Fruit fly (Drosophila melanogaster) whole organism, prepupa: ENCODE measurements around the gene Tis11.

Experiments used
- Blimp-1 ChIP-seq: fragments of 200-800 bp; sonication (Bioruptor generic); optimal IDR thresholded peaks from 3 replicates; lab custom pipeline; 2017; ENCODE audit warnings: missing biosample characterization, missing genetic modification characterization, mild to moderate bottlenecking, moderate library complexity, missing genetic modification reagents
- CG10631 ChIP-seq: fragments of 200-800 bp; sonication (Bioruptor generic); optimal IDR thresholded peaks from 2 replicates; lab custom pipeline; 2016; ENCODE audit warnings: missing biosample characterization, missing genetic modification characterization
- CG11294 ChIP-seq: fragments of 200-800 bp; sonication (Bioruptor generic); IDR thresholded peaks from 2 replicates; pipeline ENCODE4 v1.3.6; 2022; ENCODE audit warnings: missing biosample characterization, missing genetic modification characterization
- CG11902 ChIP-seq: fragments of 200-800 bp; sonication (Bioruptor generic); optimal IDR thresholded peaks from 3 replicates; lab custom pipeline; 2016; ENCODE audit warnings: missing biosample characterization, missing genetic modification characterization
- CG15336 ChIP-seq: fragments of 200-800 bp; sonication (Bioruptor generic); IDR thresholded peaks from 2 replicates; pipeline ENCODE4 v1.3.6; 2022; ENCODE audit warnings: missing biosample characterization, missing genetic modification characterization
- CG1621 ChIP-seq: fragments of 200-800 bp; sonication (Bioruptor generic); optimal IDR thresholded peaks from 3 replicates; lab custom pipeline; 2018; ENCODE audit warnings: missing biosample characterization, mild to moderate bottlenecking, missing genetic modification characterization
- CG16779 ChIP-seq: fragments of 200-800 bp; sonication (Bioruptor generic); optimal IDR thresholded peaks from 3 replicates; lab custom pipeline; 2017; ENCODE audit warnings: missing biosample characterization, mild to moderate bottlenecking, missing genetic modification characterization
- CG32006 ChIP-seq: fragments of 200-800 bp; sonication (Bioruptor generic); optimal IDR thresholded peaks from 3 replicates; lab custom pipeline; 2017; ENCODE audit warnings: missing biosample characterization, mild to moderate bottlenecking, missing genetic modification characterization
- CG34406 ChIP-seq: fragments of 200-800 bp; sonication (Bioruptor generic); optimal IDR thresholded peaks from 3 replicates; lab custom pipeline; 2016; ENCODE audit warnings: missing biosample characterization, missing genetic modification characterization
- CG6163 ChIP-seq: fragments of 200-800 bp; sonication (Bioruptor generic); IDR thresholded peaks from 3 replicates; pipeline ENCODE4 v1.3.6; 2022; ENCODE audit warnings: missing biosample characterization, missing genetic modification characterization
- CG6276 ChIP-seq: fragments of 200-800 bp; sonication (Bioruptor generic); optimal IDR thresholded peaks from 2 replicates; lab custom pipeline; 2017; ENCODE audit warnings: missing biosample characterization, mild to moderate bottlenecking, missing genetic modification characterization
- CG6792 ChIP-seq: fragments of 200-800 bp; sonication (Bioruptor generic); optimal IDR thresholded peaks from 3 replicates; lab custom pipeline; 2016; ENCODE audit warnings: missing biosample characterization, missing genetic modification characterization
- CG6854 ChIP-seq: fragments of 200-800 bp; sonication (Bioruptor generic); optimal IDR thresholded peaks from 2 replicates; lab custom pipeline; 2017; ENCODE audit warnings: missing biosample characterization, mild to moderate bottlenecking, missing genetic modification characterization
- CG7368 ChIP-seq: fragments of 200-800 bp; sonication (Bioruptor generic); optimal IDR thresholded peaks from 3 replicates; lab custom pipeline; 2016; ENCODE audit warnings: missing biosample characterization, missing genetic modification characterization
- CG8119 ChIP-seq: fragments of 200-800 bp; sonication (Bioruptor generic); IDR thresholded peaks from 3 replicates; pipeline ENCODE4 v1.3.6; 2022; ENCODE audit warnings: missing biosample characterization, missing genetic modification characterization
- CG8319 ChIP-seq: fragments of 200-800 bp; sonication (Bioruptor generic); optimal IDR thresholded peaks from 3 replicates; lab custom pipeline; 2016; ENCODE audit warnings: missing biosample characterization, missing genetic modification characterization
- CG8632 ChIP-seq: fragments of 200-800 bp; sonication (Bioruptor generic); optimal IDR thresholded peaks from 3 replicates; lab custom pipeline; 2016; ENCODE audit warnings: missing biosample characterization, missing genetic modification characterization
- Eip75B ChIP-seq: fragments of 200-800 bp; sonication (Bioruptor generic); optimal IDR thresholded peaks from 3 replicates; lab custom pipeline; 2016; ENCODE audit warnings: missing biosample characterization, missing genetic modification characterization
- Eip93F ChIP-seq: fragments of 200-800 bp; sonication (Bioruptor generic); optimal IDR thresholded peaks from 2 replicates; lab custom pipeline; 2016; ENCODE audit warnings: missing biosample characterization, mild to moderate bottlenecking, missing genetic modification characterization
- Ets21C ChIP-seq: fragments of 200-800 bp; sonication (Bioruptor generic); optimal IDR thresholded peaks from 3 replicates; lab custom pipeline; 2016; ENCODE audit warnings: missing biosample characterization, missing genetic modification characterization
- Gug ChIP-seq: fragments of 200-800 bp; sonication (Bioruptor generic); IDR thresholded peaks from 2 replicates; pipeline ENCODE4 v1.3.6; 2022; ENCODE audit warnings: missing biosample characterization, missing genetic modification characterization
- Hr38 ChIP-seq: sonication (Bioruptor generic); optimal IDR thresholded peaks from 2 replicates; lab custom pipeline; 2016; ENCODE audit warnings: missing biosample characterization, missing genetic modification characterization
- Hr39 ChIP-seq: fragments of 200-800 bp; sonication (Bioruptor generic); optimal IDR thresholded peaks from 2 replicates; lab custom pipeline; 2016; ENCODE audit warnings: missing biosample characterization, missing genetic modification characterization
- Hr4 ChIP-seq: fragments of 200-800 bp; sonication (Bioruptor generic); optimal IDR thresholded peaks from 3 replicates; lab custom pipeline; 2016; ENCODE audit warnings: missing biosample characterization, missing genetic modification characterization
- Lpt ChIP-seq: fragments of 200-800 bp; sonication (Bioruptor generic); optimal IDR thresholded peaks from 3 replicates; lab custom pipeline; 2016; ENCODE audit warnings: missing biosample characterization, missing genetic modification characterization
- Met ChIP-seq: fragments of 200-800 bp; sonication (Bioruptor generic); optimal IDR thresholded peaks from 3 replicates; lab custom pipeline; 2016; ENCODE audit warnings: missing biosample characterization, missing genetic modification characterization
- Smox ChIP-seq: fragments of 200-800 bp; sonication (Bioruptor generic); optimal IDR thresholded peaks from 3 replicates; lab custom pipeline; 2016; ENCODE audit warnings: missing biosample characterization, missing genetic modification characterization
- Sox102F ChIP-seq: fragments of 200-800 bp; sonication (Bioruptor generic); optimal IDR thresholded peaks from 2 replicates; lab custom pipeline; 2016; ENCODE audit warnings: missing biosample characterization, mild to moderate bottlenecking, missing genetic modification characterization
- Sox14 ChIP-seq: fragments of 200-800 bp; sonication (Bioruptor generic); optimal IDR thresholded peaks from 3 replicates; lab custom pipeline; 2016; ENCODE audit warnings: missing biosample characterization, missing genetic modification characterization
- Sox15 ChIP-seq: fragments of 200-800 bp; sonication (Bioruptor generic); optimal IDR thresholded peaks from 3 replicates; lab custom pipeline; 2016; ENCODE audit warnings: missing biosample characterization, missing genetic modification characterization
- achi ChIP-seq: fragments of 200-800 bp; sonication (Bioruptor generic); optimal IDR thresholded peaks from 3 replicates; lab custom pipeline; 2016; ENCODE audit warnings: missing biosample characterization, missing genetic modification characterization
- acj6 ChIP-seq: fragments of 200-800 bp; sonication (Bioruptor generic); optimal IDR thresholded peaks from 3 replicates; lab custom pipeline; 2016; ENCODE audit warnings: missing biosample characterization, missing genetic modification characterization
- dac ChIP-seq: fragments of 200-800 bp; sonication (Bioruptor generic); optimal IDR thresholded peaks from 2 replicates; lab custom pipeline; 2017; ENCODE audit warnings: missing biosample characterization, mild to moderate bottlenecking, missing genetic modification characterization
- dsx ChIP-seq: fragments of 200-800 bp; optimal IDR thresholded peaks from 3 replicates; lab custom pipeline; 2019; ENCODE audit warnings: missing biosample characterization, mild to moderate bottlenecking, missing genetic modification characterization, moderate library complexity; ENCODE audit not compliant: poor library complexity, severe bottlenecking
- eg ChIP-seq: fragments of 200-800 bp; sonication (Bioruptor generic); IDR thresholded peaks from 3 replicates; pipeline ENCODE4 v1.3.6; 2022; ENCODE audit warnings: missing biosample characterization, missing genetic modification characterization
- esn ChIP-seq: fragments of 200-800 bp; sonication (Bioruptor generic); optimal IDR thresholded peaks from 2 replicates; lab custom pipeline; 2016; ENCODE audit warnings: missing biosample characterization, mild to moderate bottlenecking, missing genetic modification characterization, moderate library complexity
- fd59A ChIP-seq: fragments of 200-800 bp; sonication (Bioruptor generic); optimal IDR thresholded peaks from 2 replicates; lab custom pipeline; 2017; ENCODE audit warnings: missing biosample characterization, mild to moderate bottlenecking, missing genetic modification characterization, missing genetic modification reagents
- fd85E ChIP-seq: fragments of 200-800 bp; sonication (Bioruptor generic); optimal IDR thresholded peaks from 3 replicates; lab custom pipeline; 2016; ENCODE audit warnings: missing biosample characterization, missing genetic modification characterization
- fkh ChIP-seq: fragments of 200-800 bp; sonication (Bioruptor generic); optimal IDR thresholded peaks from 3 replicates; lab custom pipeline; 2017; ENCODE audit warnings: missing biosample characterization, mild to moderate bottlenecking, missing genetic modification characterization, moderate library complexity
- lz ChIP-seq: fragments of 200-800 bp; sonication (Bioruptor generic); optimal IDR thresholded peaks from 3 replicates; lab custom pipeline; 2016; ENCODE audit warnings: missing biosample characterization, missing genetic modification characterization
- net ChIP-seq: fragments of 200-800 bp; sonication (Bioruptor generic); optimal IDR thresholded peaks from 3 replicates; lab custom pipeline; 2016; ENCODE audit warnings: missing biosample characterization, missing genetic modification characterization
- pdm3 ChIP-seq: fragments of 200-800 bp; sonication (Bioruptor generic); optimal IDR thresholded peaks from 3 replicates; lab custom pipeline; 2016; ENCODE audit warnings: missing biosample characterization, missing genetic modification characterization
- salr ChIP-seq, 2 experiments: fragments of 200-800 bp; sonication (Bioruptor generic); optimal IDR thresholded peaks; 3 replicates each; lab custom pipeline; 2016 to 2018; ENCODE audit warnings: missing biosample characterization in 2 of 2, missing genetic modification characterization in 2 of 2, mild to moderate bottlenecking in 1 of 2
- spab ChIP-seq: fragments of 200-800 bp; sonication (Bioruptor generic); optimal IDR thresholded peaks from 2 replicates; lab custom pipeline; 2017; ENCODE audit warnings: missing biosample characterization, mild to moderate bottlenecking, missing genetic modification characterization, missing genetic modification reagents
- ss ChIP-seq, 2 experiments: fragments of 200-800 bp; sonication (Bioruptor generic); optimal IDR thresholded peaks; 2 replicates in 1 of 2; 3 replicates in 1 of 2; lab custom pipeline; 2017 to 2018; ENCODE audit warnings: mild to moderate bottlenecking in 2 of 2, missing biosample characterization in 2 of 2, missing genetic modification characterization in 2 of 2, moderate library complexity in 1 of 2
- svp ChIP-seq: fragments of 200-800 bp; sonication (Bioruptor generic); peaks from one replicate; lab custom pipeline; 2016; ENCODE audit warnings: missing biosample characterization, missing genetic modification characterization
- topi ChIP-seq: fragments of 200-800 bp; sonication (Bioruptor generic); optimal IDR thresholded peaks from 3 replicates; lab custom pipeline; 2016; ENCODE audit warnings: missing biosample characterization, missing genetic modification characterization
- vri ChIP-seq: fragments of 200-800 bp; sonication (Bioruptor generic); optimal IDR thresholded peaks from 3 replicates; lab custom pipeline; 2016; ENCODE audit warnings: missing biosample characterization, mild to moderate bottlenecking, missing genetic modification characterization

Tis11 gene

DNA sequence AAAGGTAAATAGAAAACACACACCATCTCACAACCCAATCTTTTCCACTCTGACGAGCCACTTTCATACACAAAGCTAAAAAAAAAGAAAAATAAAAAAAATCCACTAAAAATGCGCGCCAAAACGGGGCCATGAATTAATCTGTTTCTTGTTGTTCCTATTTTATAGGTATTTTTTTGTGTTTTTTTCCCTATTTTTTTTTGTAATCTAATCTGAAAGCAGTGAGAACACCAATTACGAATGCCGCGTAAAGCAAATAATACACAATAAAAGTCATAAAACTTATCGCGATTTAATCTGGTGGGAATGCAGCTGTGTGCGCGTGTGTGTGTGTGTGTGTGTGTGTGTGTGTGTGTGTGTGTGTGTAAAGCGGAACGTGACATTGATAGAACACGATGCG is 64.1 kb downstream of the Tis11 start (continued):
- TF ChIP-seq pdm3 (GFP tag; lab: Kevin White, UChicago): no peak
- no peak for TF ChIP-seq salr (GFP tag; optimal IDR thresholded peaks at IDR 0.05; lab: Kevin White, UChicago)

DNA sequence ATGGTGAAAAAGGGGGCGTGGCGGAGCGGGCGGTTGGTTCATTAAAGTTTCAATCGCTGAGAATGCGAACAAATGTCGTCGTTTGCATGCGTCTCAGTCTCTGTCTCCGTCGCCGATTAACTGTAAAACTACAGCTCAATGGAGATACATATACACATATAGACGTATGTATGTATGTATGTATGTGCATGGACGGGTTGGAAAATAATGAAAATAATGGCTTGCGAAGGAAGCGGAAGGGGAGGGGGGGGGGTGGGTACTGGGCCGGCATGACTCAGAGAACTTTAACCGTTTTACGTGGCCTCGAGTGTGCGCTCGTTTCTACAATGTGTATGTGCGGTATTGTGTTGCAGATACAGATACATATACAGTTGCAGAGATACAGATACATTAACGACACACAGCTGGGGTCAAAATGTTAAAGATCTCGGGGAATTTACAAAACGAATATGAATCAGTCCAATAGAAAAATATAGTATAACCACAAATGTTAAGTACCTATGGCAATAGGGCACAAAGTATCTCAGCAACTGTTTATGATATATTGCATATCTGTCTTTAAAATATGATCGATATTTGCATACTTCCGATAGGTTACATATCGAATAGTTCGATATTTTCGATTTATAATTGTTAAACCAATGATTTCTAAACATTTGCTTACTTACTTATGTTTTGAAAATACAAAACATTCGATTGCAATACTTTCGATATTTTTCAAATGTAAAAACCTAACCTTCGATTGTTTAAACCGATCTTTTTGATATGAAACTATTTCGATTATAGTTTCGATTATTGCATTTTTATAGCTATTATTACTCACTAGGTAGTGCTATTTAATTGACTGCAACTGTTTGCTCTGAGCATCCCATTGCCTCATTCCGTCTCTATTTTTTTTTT is 65.3 kb downstream of the Tis11 start:
- TF ChIP-seq net (GFP tag; lab: Kevin White, UChicago) (no peak), Hr38 (no peak), fd59A (GFP tag; lab: Kevin White, UChicago) (peak; percentile 37), vri (GFP tag; lab: Kevin White, UChicago) (no peak), Eip93F (GFP tag; lab: Kevin White, UChicago) (no peak), CG7368 (GFP tag; lab: Kevin White, UChicago) (no peak), CG8319 (GFP tag; lab: Kevin White, UChicago) (no peak), Smox (GFP tag; lab: Kevin White, UChicago) (peak; percentile 10), CG34406 (peak; percentile 15), CG16779 (tag; lab: Kevin White, UChicago) (no peak), Hr39 (GFP tag; lab: Kevin White, UChicago) (peak; percentile 1), Gug (GFP tag; lab: Robert Waterston, UW) (no peak), svp (GFP tag; lab: Kevin White, UChicago) (peak; percentile 76), CG1621 (tag; lab: Kevin White, UChicago) (peak; percentile 8), ss (GFP tag; optimal IDR thresholded peaks at IDR 0.05; lab: Kevin White, UChicago) (peak in 1 of 2 experiments; percentile 57), Sox14 (GFP tag; lab: Kevin White, UChicago) (peak; percentile 14), Eip75B (GFP tag; lab: Kevin White, UChicago) (peak; percentile 60), CG11294 (GFP tag; lab: Robert Waterston, UW) (no peak), CG6854 (GFP tag; lab: Kevin White, UChicago) (no peak), Sox102F (GFP tag; lab: Kevin White, UChicago) (no peak), Ets21C (GFP tag; lab: Kevin White, UChicago) (no peak), CG8632 (GFP tag; lab: Kevin White, UChicago) (peak; percentile 42), CG11902 (GFP tag; lab: Kevin White, UChicago) (peak; percentile 9), lz (GFP tag; lab: Kevin White, UChicago) (peak; percentile 28), dsx (peak; percentile 74), spab (no peak), dac (peak; percentile 1), achi (GFP tag; lab: Kevin White, UChicago) (peak; percentile 37), esn (peak; percentile 32), topi (GFP tag; lab: Kevin White, UChicago) (peak; percentile 49), fd85E (GFP tag; lab: Kevin White, UChicago) (no peak), Sox15 (GFP tag; lab: Kevin White, UChicago) (peak; percentile 19), CG32006 (GFP tag; lab: Kevin White, UChicago) (peak; percentile 74), fkh (GFP tag; lab: Kevin White, UChicago) (no peak), Blimp-1 (GFP tag; lab: Kevin White, UChicago) (no peak), Lpt (GFP tag; lab: Kevin White, UChicago) (no peak), CG6276 (GFP tag; lab: Kevin White, UChicago) (peak; percentile 47), CG10631 (GFP tag; lab: Kevin White, UChicago) (peak; percentile 62), eg (GFP tag; lab: Robert Waterston, UW) (peak; percentile 56; the same call in 1 of the 3 replicates), CG15336 (GFP tag; lab: Robert Waterston, UW) (0 out of 2 replicates have a peak, but pooled peaks have one; percentile 21), CG8119 (GFP tag; lab: Robert Waterston, UW) (peak; percentile 34; the same call in 1 of the 3 replicates), CG6163 (GFP tag; lab: Robert Waterston, UW) (peak; percentile 60; the same call in 1 of the 3 replicates), acj6 (GFP tag; lab: Kevin White, UChicago) (peak; percentile 49), Met (GFP tag; lab: Kevin White, UChicago) (peak; percentile 5), CG6792 (GFP tag; lab: Kevin White, UChicago) (peak; percentile 33), Hr4 (GFP tag; lab: Kevin White, UChicago) (peak; percentile 56), salr (GFP tag; optimal IDR thresholded peaks at IDR 0.05; lab: Kevin White, UChicago) (peak; percentile 4 to 72)
